Worm (Caenorhabditis elegans) whole organism, L1 larva: Measurements from ENCODE around the gene C36E8.6.
A peak's percentile ranks its signal among the peaks of the same experiment; 100 is the strongest.

Experiments used
- C04F5.9 ChIP-seq: sonication (generic microtip); optimal IDR thresholded peaks from 2 replicates; lab custom pipeline; 2016; ENCODE audit warnings: missing genetic modification characterization, missing compliant biosample characterization
- C16A3.4 ChIP-seq: fragments of 150-350 bp; optimal IDR thresholded peaks from 2 replicates; lab custom pipeline; 2014; ENCODE audit warnings: missing biosample characterization, missing genetic modification characterization
- Y116A8C.19 ChIP-seq: sonication (generic microtip); optimal IDR thresholded peaks from 2 replicates; lab custom pipeline; 2016; ENCODE audit warnings: missing compliant biosample characterization, missing genetic modification characterization, borderline replicate concordance
- blmp-1 ChIP-seq: fragments of 150-350 bp; optimal IDR thresholded peaks from 2 replicates; lab custom pipeline; 2014; ENCODE audit warnings: missing biosample characterization, missing genetic modification characterization
- ceh-82 ChIP-seq, 3 experiments: fragments of 150-350 bp in 1 of 3; sonication (generic microtip) in 2 of 3; optimal IDR thresholded peaks; 2 replicates each; lab custom pipeline; 2014 to 2017; ENCODE audit warnings: missing biosample characterization in 3 of 3, missing genetic modification characterization in 3 of 3
- dpl-1 ChIP-seq, 3 experiments: fragments of 150-350 bp in 2 of 3; sonication (generic microtip) in 1 of 3; optimal IDR thresholded peaks; 2 replicates each; lab custom pipeline; 2014 to 2017; ENCODE audit warnings: missing biosample characterization in 3 of 3, missing genetic modification characterization in 3 of 3, missing genetic modification reagents in 3 of 3
- dsc-1 ChIP-seq: sonication (generic microtip); optimal IDR thresholded peaks from 2 replicates; lab custom pipeline; 2016; ENCODE audit warnings: mild to moderate bottlenecking, missing genetic modification characterization, missing compliant biosample characterization
- efl-1 ChIP-seq, 4 experiments: fragments of 150-350 bp; optimal IDR thresholded peaks in 3 of 4; peaks in 1 of 4; 1 replicate in 1 of 4; 2 replicates in 3 of 4; lab custom pipeline; 2014; ENCODE audit warnings: missing biosample characterization in 2 of 4, missing genetic modification characterization in 2 of 4, missing genetic modification reagents in 2 of 4
- efl-3 ChIP-seq: fragments of 200-800 bp; sonication (Bioruptor generic); optimal IDR thresholded peaks from 2 replicates; lab custom pipeline; 2018; ENCODE audit warnings: mild to moderate bottlenecking, missing genetic modification characterization, missing compliant biosample characterization
- egl-27 ChIP-seq, 2 experiments: fragments of 150-350 bp in 1 of 2; sonication (generic microtip); optimal IDR thresholded peaks; 3 replicates each; lab custom pipeline; 2017 to 2018; ENCODE audit warnings: missing biosample characterization in 2 of 2, missing genetic modification characterization in 2 of 2, missing genetic modification reagents in 2 of 2
- elt-2 ChIP-seq: sonication (generic microtip); optimal IDR thresholded peaks from 2 replicates; lab custom pipeline; 2016; ENCODE audit warnings: missing genetic modification characterization, mild to moderate bottlenecking, inconsistent platforms, missing compliant biosample characterization, missing genetic modification reagents
- fkh-8 ChIP-seq: sonication (generic microtip); optimal IDR thresholded peaks from 2 replicates; lab custom pipeline; 2016; ENCODE audit warnings: mild to moderate bottlenecking, missing genetic modification characterization, missing compliant biosample characterization
- hlh-17 ChIP-seq: fragments of 200-800 bp; sonication (Bioruptor generic); optimal IDR thresholded peaks from 2 replicates; lab custom pipeline; 2018; ENCODE audit warnings: missing genetic modification characterization, mild to moderate bottlenecking, missing compliant biosample characterization, moderate library complexity, borderline replicate concordance
- lin-14 ChIP-seq: fragments of 200-800 bp; sonication (Bioruptor generic); optimal IDR thresholded peaks from 2 replicates; lab custom pipeline; 2018; ENCODE audit warnings: mild to moderate bottlenecking, missing genetic modification characterization, moderate library complexity, missing compliant biosample characterization
- lin-35 ChIP-seq, 2 experiments: fragments of 150-350 bp; optimal IDR thresholded peaks; 2 replicates each; lab custom pipeline; 2014; ENCODE audit warnings: missing biosample characterization in 2 of 2, missing genetic modification characterization in 2 of 2, missing genetic modification reagents in 2 of 2
- lsy-2 ChIP-seq, 2 experiments: fragments of 150-350 bp; optimal IDR thresholded peaks; 2 replicates each; lab custom pipeline; 2014; ENCODE audit warnings: missing biosample characterization in 2 of 2, missing genetic modification characterization in 2 of 2
- mdl-1 ChIP-seq, 2 experiments: fragments of 150-350 bp; optimal IDR thresholded peaks; 2 replicates each; lab custom pipeline; 2014 to 2017; ENCODE audit warnings: missing biosample characterization in 2 of 2, missing genetic modification characterization in 2 of 2, inconsistent platforms in 1 of 2
- mep-1 ChIP-seq: fragments of 150-350 bp; optimal IDR thresholded peaks from 2 replicates; lab custom pipeline; 2014; ENCODE audit warnings: missing biosample characterization, missing genetic modification characterization
- nhr-11 ChIP-seq: fragments of 150-350 bp; optimal IDR thresholded peaks from 2 replicates; lab custom pipeline; 2014; ENCODE audit warnings: missing biosample characterization, missing genetic modification characterization
- nhr-237 ChIP-seq: fragments of 150-350 bp; optimal IDR thresholded peaks from 2 replicates; lab custom pipeline; 2014; ENCODE audit warnings: missing biosample characterization, missing genetic modification characterization
- nhr-47 ChIP-seq: sonication (generic microtip); optimal IDR thresholded peaks from 2 replicates; lab custom pipeline; 2016; ENCODE audit warnings: mild to moderate bottlenecking, missing genetic modification characterization, moderate library complexity, missing compliant biosample characterization
- nhr-71 ChIP-seq: sonication (generic microtip); optimal IDR thresholded peaks from 2 replicates; lab custom pipeline; 2016; ENCODE audit warnings: mild to moderate bottlenecking, missing genetic modification characterization, moderate library complexity, missing compliant biosample characterization
- nhr-85 ChIP-seq: sonication (generic microtip); peaks from one replicate; lab custom pipeline; 2016; ENCODE audit warnings: missing genetic modification characterization, inconsistent platforms, missing compliant biosample characterization
- nhr-90 ChIP-seq: sonication (generic microtip); optimal IDR thresholded peaks from 2 replicates; lab custom pipeline; 2016; ENCODE audit warnings: mild to moderate bottlenecking, missing genetic modification characterization, missing compliant biosample characterization; ENCODE audit not compliant: poor library complexity
- pax-3 ChIP-seq: fragments of 200-800 bp; sonication (Bioruptor generic); optimal IDR thresholded peaks from 2 replicates; lab custom pipeline; 2018; ENCODE audit warnings: mild to moderate bottlenecking, missing genetic modification characterization, moderate library complexity, missing compliant biosample characterization
- rnt-1 ChIP-seq: sonication (generic microtip); optimal IDR thresholded peaks from 2 replicates; lab custom pipeline; 2016; ENCODE audit warnings: mild to moderate bottlenecking, missing genetic modification characterization, moderate library complexity, missing compliant biosample characterization
- skn-1 ChIP-seq: fragments of 150-350 bp; optimal IDR thresholded peaks from 2 replicates; lab custom pipeline; 2014; ENCODE audit warnings: missing biosample characterization, missing genetic modification characterization
- snu-23 ChIP-seq: sonication (generic microtip); optimal IDR thresholded peaks from 2 replicates; lab custom pipeline; 2016; ENCODE audit warnings: missing genetic modification characterization, missing compliant biosample characterization
- sox-4 ChIP-seq: sonication (generic microtip); optimal IDR thresholded peaks from 2 replicates; lab custom pipeline; 2016; ENCODE audit warnings: missing genetic modification characterization, missing compliant biosample characterization
- sptf-1 ChIP-seq: fragments of 150-350 bp; optimal IDR thresholded peaks from 2 replicates; lab custom pipeline; 2014; ENCODE audit warnings: missing biosample characterization, missing genetic modification characterization
- swsn-7 ChIP-seq: sonication (generic microtip); optimal IDR thresholded peaks from 2 replicates; lab custom pipeline; 2016; ENCODE audit warnings: missing genetic modification characterization, missing compliant biosample characterization
- unc-30 ChIP-seq: sonication (generic microtip); optimal IDR thresholded peaks from 2 replicates; lab custom pipeline; 2017; ENCODE audit warnings: missing biosample characterization, missing genetic modification characterization
- unc-86 ChIP-seq: sonication (generic microtip); optimal IDR thresholded peaks from 2 replicates; lab custom pipeline; 2016; ENCODE audit warnings: missing genetic modification characterization, missing compliant biosample characterization
- vab-15 ChIP-seq: sonication (generic microtip); optimal IDR thresholded peaks from 2 replicates; lab custom pipeline; 2017; ENCODE audit warnings: missing genotype, mild to moderate bottlenecking, missing genetic modification characterization, missing compliant biosample characterization
- ztf-4 ChIP-seq: fragments of 150-350 bp; optimal IDR thresholded peaks from 2 replicates; lab custom pipeline; 2014; ENCODE audit warnings: missing biosample characterization, missing genetic modification characterization

C36E8.6 gene

DNA sequence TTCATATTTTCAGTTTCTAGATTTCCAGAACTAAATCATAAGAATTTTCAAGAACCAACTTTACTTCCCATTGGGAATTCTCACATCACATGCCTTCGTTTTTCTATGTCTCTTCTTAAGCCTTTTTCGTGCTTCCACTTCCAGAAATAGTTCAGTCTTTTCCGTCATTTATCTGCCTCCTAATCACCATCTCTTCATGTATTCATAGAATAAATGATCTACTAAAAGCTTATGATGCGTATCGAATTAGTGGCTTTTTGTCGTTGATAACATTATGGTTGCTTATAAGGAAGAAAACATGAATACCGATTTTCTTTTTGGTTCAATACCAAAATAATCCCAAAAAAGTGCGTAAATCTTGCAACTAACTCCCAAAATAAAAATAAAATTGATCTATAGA lies 33.0 kb upstream of the C36E8.6 start:
- TF ChIP-seq pax-3 (tag; lab: Kevin White, UChicago) (peak; percentile 44), efl-3 (GFP tag; lab: Kevin White, UChicago) (no peak), lin-35 (GFP tag; optimal IDR thresholded peaks at IDR 0.05; lab: Kevin White, UChicago) (no peak), unc-30 (no peak), nhr-47 (tag; lab: Kevin White, UChicago) (peak; percentile 48), unc-86 (peak; percentile 30), mdl-1 (tag; optimal IDR thresholded peaks at IDR 0.05; lab: Kevin White, UChicago) (no peak), sox-4 (tag; lab: Kevin White, UChicago) (peak; percentile 79), dsc-1 (tag; lab: Kevin White, UChicago) (peak; percentile 91), nhr-71 (tag; lab: Kevin White, UChicago) (peak; percentile 10), C04F5.9 (tag; lab: Kevin White, UChicago) (no peak), vab-15 (no peak), lsy-2 (tag; optimal IDR thresholded peaks at IDR 0.05; lab: Kevin White, UChicago) (no peak), snu-23 (GFP tag; lab: Kevin White, UChicago) (no peak), fkh-8 (tag; lab: Kevin White, UChicago) (peak; percentile 80)

DNA sequence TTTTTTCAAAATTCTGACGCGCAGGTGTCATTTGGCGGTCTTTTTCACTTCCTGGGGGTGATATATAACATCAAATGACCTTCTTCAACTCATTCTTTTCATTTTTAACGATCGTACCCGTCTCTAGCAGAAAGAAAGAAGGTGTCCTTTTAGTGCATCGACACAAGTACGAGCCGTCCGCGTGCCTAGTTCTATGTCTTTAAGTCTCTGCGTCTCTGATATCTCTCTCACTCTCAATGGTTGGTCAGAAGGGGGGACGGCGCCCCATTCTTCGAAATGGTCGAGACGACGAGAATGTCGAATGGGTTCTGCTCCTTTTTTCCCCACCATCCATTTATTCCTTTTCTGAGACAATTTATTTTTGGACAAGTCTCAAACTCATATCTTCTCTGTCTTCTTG lies 32.2 kb upstream of the C36E8.6 start:
- TF ChIP-seq pax-3 (tag; lab: Kevin White, UChicago) (no peak), mep-1 (peak; percentile 29), C16A3.4 (peak; percentile 0), nhr-11 (tag; lab: Kevin White, UChicago) (no peak), efl-1 (optimal IDR thresholded peaks at IDR 0.05; lab: Kevin White, UChicago) (peak; percentile 12 to 13), efl-1 (GFP tag; optimal IDR thresholded peaks at IDR 0.05 in 1 of 2; lab: Kevin White, UChicago) (peak in 1 of 2 experiments; percentile 33), ceh-82 (tag; optimal IDR thresholded peaks at IDR 0.05; lab: Kevin White, UChicago) (peak in 1 of 3 experiments; percentile 15), nhr-90 (tag; lab: Kevin White, UChicago) (no peak), nhr-71 (tag; lab: Kevin White, UChicago) (peak; percentile 65), lin-14 (GFP tag; lab: Kevin White, UChicago) (peak; percentile 80), mdl-1 (tag; optimal IDR thresholded peaks at IDR 0.05; lab: Kevin White, UChicago) (peak in 1 of 2 experiments; percentile 24), dsc-1 (tag; lab: Kevin White, UChicago) (peak; percentile 18), unc-86 (peak; percentile 59), nhr-47 (tag; lab: Kevin White, UChicago) (peak; percentile 32), nhr-85 (peak; percentile 75), elt-2 (tag; lab: Kevin White, UChicago) (no peak), egl-27 (tag; optimal IDR thresholded peaks at IDR 0.05; lab: Kevin White, UChicago) (no peak), swsn-7 (peak; percentile 27), skn-1 (tag; lab: Kevin White, UChicago) (peak; percentile 8), lsy-2 (tag; optimal IDR thresholded peaks at IDR 0.05; lab: Kevin White, UChicago) (peak; percentile 16 to 24), fkh-8 (tag; lab: Kevin White, UChicago) (peak; percentile 47), lin-35 (GFP tag; optimal IDR thresholded peaks at IDR 0.05; lab: Kevin White, UChicago) (peak; percentile 13 to 16), hlh-17 (GFP tag; lab: Kevin White, UChicago) (no peak), nhr-237 (tag; lab: Kevin White, UChicago) (no peak), ztf-4 (tag; lab: Kevin White, UChicago) (peak; percentile 66), blmp-1 (tag; lab: Kevin White, UChicago) (peak; percentile 2), dpl-1 (GFP tag; optimal IDR thresholded peaks at IDR 0.05; lab: Kevin White, UChicago) (peak in 1 of 3 experiments; percentile 15), Y116A8C.19 (tag; lab: Kevin White, UChicago) (no peak), snu-23 (GFP tag; lab: Kevin White, UChicago) (peak; percentile 26), rnt-1 (peak; percentile 21), sptf-1 (tag; lab: Kevin White, UChicago) (no peak)

DNA sequence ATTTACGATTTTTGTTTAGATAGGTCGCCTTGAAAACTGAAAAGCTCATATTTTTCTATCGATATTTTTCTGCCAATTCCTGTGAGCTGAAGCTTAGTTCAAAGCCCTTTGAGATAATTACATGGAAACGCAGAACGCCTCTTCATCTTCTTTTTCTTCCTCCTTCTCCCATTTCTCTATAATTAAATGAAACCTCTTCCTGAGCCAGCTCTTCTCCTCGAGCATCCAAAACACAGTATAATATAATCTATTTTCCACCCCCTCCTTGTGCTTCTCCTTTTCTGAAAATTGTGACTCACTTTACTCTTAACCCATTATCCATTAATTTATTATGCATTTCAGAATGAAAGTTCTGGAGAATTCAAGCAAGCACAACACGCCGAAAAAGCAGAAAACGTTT lies 31.6 kb upstream of the C36E8.6 start, which contains the start of gene F37A8.5:
Gene F37A8.5, plus strand, starts transcription at position 332 of the 400 bp plus-strand sequence.
- TF ChIP-seq hlh-17 (GFP tag; lab: Kevin White, UChicago) (no peak), nhr-71 (tag; lab: Kevin White, UChicago) (peak; percentile 15)
